Worm (Caenorhabditis elegans): Measurements from ENCODE around the gene F19C6.2.

F19C6.2 gene

DNA sequence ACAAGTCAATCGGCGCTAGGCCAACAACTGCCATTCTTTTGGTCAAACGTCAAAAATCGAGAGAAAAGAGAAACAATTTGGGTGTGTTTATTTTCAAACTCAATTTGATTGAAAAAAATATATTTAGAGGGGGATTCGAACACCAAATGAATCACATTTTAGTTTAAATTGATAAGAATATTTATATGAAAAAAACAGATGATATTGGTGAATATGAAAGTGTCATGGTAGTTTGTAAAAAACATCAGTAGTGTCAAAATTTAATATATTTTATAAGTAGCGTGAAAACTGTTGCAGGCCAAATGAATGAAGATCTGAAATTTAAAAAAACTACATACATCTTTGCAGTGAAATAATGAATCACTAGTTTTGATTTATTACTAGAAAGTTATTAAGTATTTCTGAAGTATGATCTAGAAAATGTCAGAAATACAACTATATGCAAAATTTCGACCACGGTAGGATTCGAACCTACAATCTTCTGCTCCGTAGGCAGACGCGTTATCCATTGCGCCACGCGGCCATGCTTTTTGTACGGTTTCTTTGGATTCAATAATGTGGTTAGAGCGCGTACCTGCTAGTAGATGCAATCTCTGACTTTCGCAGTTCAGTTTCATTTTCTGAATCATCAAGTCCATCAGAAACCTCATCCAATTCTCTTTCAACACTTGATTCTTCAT lies 17.4 kb downstream of the F19C6.2 start, which contains the start of gene F19C6.4:
F19C6.4 (minus strand) TSS at position 51 of the 680 bp plus-strand sequence.
- no peak for TF ChIP-seq ahr-1 (tag; optimal IDR thresholded peaks at IDR 0.05)
- TF ChIP-seq unc-3 (GFP tag; conservative IDR thresholded peaks at IDR 0.05) = no peak
- no peak for TF ChIP-seq unc-3 (tag; optimal IDR thresholded peaks at IDR 0.05)
- no peak for TF ChIP-seq dmd-4 (tag; optimal IDR thresholded peaks at IDR 0.05; ENCODE audit: borderline replicate concordance)
- TF ChIP-seq fkh-6 (tag; optimal IDR thresholded peaks at IDR 0.05) = no peak
- no peak for TF ChIP-seq elt-2 (tag; optimal IDR thresholded peaks at IDR 0.05)
- TF ChIP-seq eyg-1 (tag; optimal IDR thresholded peaks at IDR 0.05) = no peak
- no peak for TF ChIP-seq ceh-48 (tag; optimal IDR thresholded peaks at IDR 0.05)
- no peak for TF ChIP-seq ceh-34 (tag; optimal IDR thresholded peaks at IDR 0.05)
- TF ChIP-seq tbx-7 (tag; optimal IDR thresholded peaks at IDR 0.05) = no peak
- TF ChIP-seq K02D7.2 (tag; optimal IDR thresholded peaks at IDR 0.05) = no peak
- no peak for TF ChIP-seq pax-1 (tag; optimal IDR thresholded peaks at IDR 0.05)

- TF ChIP-seq ceh-34 (tag; optimal IDR thresholded peaks at IDR 0.05) (no peak), lin-11 (tag; optimal IDR thresholded peaks at IDR 0.05) (no peak), ref-2 (tag; optimal IDR thresholded peaks at IDR 0.05) (no peak), fax-1 (tag; optimal IDR thresholded peaks at IDR 0.05) (no peak), pag-3 (tag; optimal IDR thresholded peaks at IDR 0.05; ENCODE audit: borderline replicate concordance) (no peak), C08G9.2 (tag; optimal IDR thresholded peaks at IDR 0.05) (no peak), syd-9 (tag; optimal IDR thresholded peaks at IDR 0.05) (no peak), pha-4 (tag; optimal IDR thresholded peaks at IDR 0.05) (no peak), hlh-15 (tag; optimal IDR thresholded peaks at IDR 0.05) (no peak), ceh-30 (tag; optimal IDR thresholded peaks at IDR 0.05) (no peak), hlh-30 (tag; optimal IDR thresholded peaks at IDR 0.05; ENCODE audit: insufficient read depth) (no peak), ahr-1 (tag; optimal IDR thresholded peaks at IDR 0.05) (no peak), ceh-48 (tag; optimal IDR thresholded peaks at IDR 0.05) (no peak), sdc-2 (tag; optimal IDR thresholded peaks at IDR 0.05) (no peak), ceh-6 (GFP tag; optimal IDR thresholded peaks at IDR 0.05) (no peak), dve-1 (tag; optimal IDR thresholded peaks at IDR 0.05) (no peak)
Observed at ce11 chrX:10022016-10022415, 21.3 kb downstream of the F19C6.2 start, which contains the start of gene F42G10.1. Gene F42G10.1, minus strand, starts transcription at chrX:10022166.

ce11 chrX:10026347-10026746 lies 25.6 kb downstream of the F19C6.2 start:
- TF ChIP-seq ahr-1 (tag; optimal IDR thresholded peaks at IDR 0.05) (no peak), ceh-18 (tag; optimal IDR thresholded peaks at IDR 0.05) (peak; percentile 65), tbx-2 (tag; optimal IDR thresholded peaks at IDR 0.05) (peak; percentile 10), ceh-34 (tag; optimal IDR thresholded peaks at IDR 0.05) (peak; percentile 64), ceh-48 (tag; optimal IDR thresholded peaks at IDR 0.05) (peak; percentile 60), madf-2 (tag; optimal IDR thresholded peaks at IDR 0.05) (peak; percentile 4), sox-2 (GFP tag; IDR thresholded peaks at IDR 0.05) (no peak), pax-1 (tag; optimal IDR thresholded peaks at IDR 0.05) (peak; percentile 91), F13H6.1 (tag; optimal IDR thresholded peaks at IDR 0.05) (peak; percentile 0), syd-9 (tag; optimal IDR thresholded peaks at IDR 0.05) (no peak), ttx-3 (tag; optimal IDR thresholded peaks at IDR 0.05) (no peak), ref-2 (tag; optimal IDR thresholded peaks at IDR 0.05) (peak; percentile 33), ceh-30 (tag; optimal IDR thresholded peaks at IDR 0.05) (no peak), unc-42 (tag; optimal IDR thresholded peaks at IDR 0.05) (peak; percentile 61), nfya-1 (tag; optimal IDR thresholded peaks at IDR 0.05) (peak; percentile 5), unc-55 (GFP tag; optimal IDR thresholded peaks at IDR 0.05) (peak; percentile 10), ceh-31 (tag; optimal IDR thresholded peaks at IDR 0.05) (peak; percentile 46)

DNA sequence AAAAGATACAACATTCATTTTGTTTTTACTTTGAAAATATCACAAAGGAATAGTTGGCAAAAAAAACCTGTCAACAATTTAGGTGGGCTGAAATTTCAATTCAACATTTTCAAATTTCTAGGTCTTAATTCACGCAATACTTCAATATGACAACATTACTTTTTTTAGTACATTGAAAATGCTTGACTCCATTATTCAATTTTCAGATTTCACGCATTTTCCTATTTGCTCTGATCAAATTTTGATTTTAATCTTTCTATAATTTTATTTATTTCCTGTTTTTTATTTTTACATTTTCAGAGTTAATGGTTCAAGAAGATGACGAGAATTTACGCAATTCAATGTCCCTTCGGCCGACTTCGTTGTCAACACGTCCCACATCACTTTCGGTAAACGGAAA lies 26.8 kb downstream of the F19C6.2 start, which contains the start of gene mkk-4:
mkk-4 (plus strand) TSS at position 301 of the 400 bp plus-strand sequence.
- TF ChIP-seq rnt-1 (tag; optimal IDR thresholded peaks at IDR 0.05) = no peak
- TF ChIP-seq pat-9 (tag; optimal IDR thresholded peaks at IDR 0.05) = no peak
